Worm (Caenorhabditis elegans) whole organism, mixed stage, embryonic: ENCODE measurements around the gene T03D8.6.

Experiments used
- M03D4.4 ChIP-seq: sonication (generic microtip); optimal IDR thresholded peaks from 2 replicates; lab custom pipeline; 2017; ENCODE audit warnings: mild to moderate bottlenecking, missing genetic modification characterization, missing compliant biosample characterization
- bed-3 ChIP-seq: fragments of 200-800 bp; sonication (Bioruptor generic); optimal IDR thresholded peaks from 3 replicates; lab custom pipeline; 2018; ENCODE audit warnings: mild to moderate bottlenecking, missing genetic modification characterization, moderate library complexity, missing compliant biosample characterization
- blmp-1 ChIP-seq: fragments of 150-350 bp; optimal IDR thresholded peaks from 2 replicates; lab custom pipeline; 2014; ENCODE audit warnings: missing biosample characterization, missing genetic modification characterization
- ceh-39 ChIP-seq: fragments of 150-350 bp; optimal IDR thresholded peaks from 2 replicates; lab custom pipeline; 2014; ENCODE audit warnings: missing biosample characterization, missing genetic modification characterization
- ceh-43 ChIP-seq: fragments of 200-800 bp; sonication (Bioruptor generic); optimal IDR thresholded peaks from 2 replicates; lab custom pipeline; 2018; ENCODE audit warnings: mild to moderate bottlenecking, missing genetic modification characterization, moderate library complexity, missing compliant biosample characterization
- ceh-83 ChIP-seq: fragments of 200-800 bp; sonication (Bioruptor generic); optimal IDR thresholded peaks from 2 replicates; lab custom pipeline; 2018; ENCODE audit warnings: mild to moderate bottlenecking, missing genetic modification characterization, missing compliant biosample characterization
- ces-1 ChIP-seq: fragments of 150-350 bp; optimal IDR thresholded peaks from 2 replicates; lab custom pipeline; 2014; ENCODE audit warnings: missing biosample characterization, missing genetic modification reagents, missing genetic modification characterization
- cnd-1 ChIP-seq: fragments of 200-800 bp; sonication (Bioruptor generic); optimal IDR thresholded peaks from 2 replicates; lab custom pipeline; 2018; ENCODE audit warnings: mild to moderate bottlenecking, missing genetic modification characterization, missing compliant biosample characterization
- drap-1 ChIP-seq: fragments of 200-800 bp; sonication (Bioruptor generic); optimal IDR thresholded peaks from 3 replicates; lab custom pipeline; 2018; ENCODE audit warnings: mild to moderate bottlenecking, missing genetic modification characterization, missing compliant biosample characterization
- elt-1 ChIP-seq: sonication (generic microtip); optimal IDR thresholded peaks from 2 replicates; lab custom pipeline; 2017; ENCODE audit warnings: missing genetic modification characterization, mild to moderate bottlenecking, missing compliant biosample characterization, antibody characterized with exemption, moderate library complexity, borderline replicate concordance; ENCODE audit not compliant: insufficient read depth
- elt-3 ChIP-seq: fragments of 150-350 bp; optimal IDR thresholded peaks from 2 replicates; lab custom pipeline; 2014; ENCODE audit warnings: missing biosample characterization, missing genetic modification characterization
- flh-1 ChIP-seq: fragments of 200-800 bp; sonication (Bioruptor generic); optimal IDR thresholded peaks from 2 replicates; lab custom pipeline; 2018; ENCODE audit warnings: mild to moderate bottlenecking, missing genetic modification characterization, moderate library complexity, missing compliant biosample characterization
- hlh-1 ChIP-seq: fragments of 150-350 bp; optimal IDR thresholded peaks from 2 replicates; lab custom pipeline; 2014; ENCODE audit warnings: missing biosample characterization, missing genetic modification reagents, missing genetic modification characterization
- lin-32 ChIP-seq: fragments of 200-800 bp; sonication (Bioruptor generic); optimal IDR thresholded peaks from 2 replicates; lab custom pipeline; 2018; ENCODE audit warnings: mild to moderate bottlenecking, missing genetic modification characterization, missing compliant biosample characterization
- lsy-2 ChIP-seq: fragments of 150-350 bp; optimal IDR thresholded peaks from 2 replicates; lab custom pipeline; 2014; ENCODE audit warnings: missing biosample characterization, missing genetic modification characterization
- mab-5 ChIP-seq: fragments of 150-350 bp; optimal IDR thresholded peaks from 2 replicates; lab custom pipeline; 2014; ENCODE audit warnings: missing biosample characterization, missing genetic modification characterization
- mls-2 ChIP-seq: sonication (generic microtip); optimal IDR thresholded peaks from 2 replicates; lab custom pipeline; 2016; ENCODE audit warnings: mild to moderate bottlenecking, missing genetic modification characterization, moderate library complexity, missing compliant biosample characterization
- nhr-12 ChIP-seq: fragments of 150-350 bp; optimal IDR thresholded peaks from 2 replicates; lab custom pipeline; 2014; ENCODE audit warnings: missing biosample characterization, missing genetic modification characterization
- nhr-2 ChIP-seq: fragments of 150-350 bp; optimal IDR thresholded peaks from 2 replicates; lab custom pipeline; 2014; ENCODE audit warnings: missing biosample characterization, missing genetic modification characterization
- nhr-237 ChIP-seq: fragments of 150-350 bp; optimal IDR thresholded peaks from 2 replicates; lab custom pipeline; 2014; ENCODE audit warnings: missing biosample characterization, missing genetic modification characterization
- nhr-76 ChIP-seq: sonication (generic microtip); optimal IDR thresholded peaks from 2 replicates; lab custom pipeline; 2017; ENCODE audit warnings: missing biosample characterization, missing genetic modification characterization
- pha-4 ChIP-seq: fragments of 150-350 bp; optimal IDR thresholded peaks from 2 replicates; lab custom pipeline; 2018; ENCODE audit warnings: missing biosample characterization, missing genetic modification reagents, missing genetic modification characterization
- sem-2 ChIP-seq: fragments of 200-800 bp; sonication (Bioruptor generic); optimal IDR thresholded peaks from 2 replicates; lab custom pipeline; 2018; ENCODE audit warnings: mild to moderate bottlenecking, missing genetic modification characterization, missing compliant biosample characterization
- snpc-4 ChIP-seq: fragments of 150-350 bp; optimal IDR thresholded peaks from 2 replicates; lab custom pipeline; 2014; ENCODE audit warnings: missing biosample characterization, missing genetic modification characterization
- tbx-8 ChIP-seq: fragments of 200-800 bp; sonication (Bioruptor generic); optimal IDR thresholded peaks from 2 replicates; lab custom pipeline; 2018; ENCODE audit warnings: mild to moderate bottlenecking, missing genetic modification characterization, moderate library complexity, missing compliant biosample characterization
- unc-120 ChIP-seq: sonication (generic microtip); optimal IDR thresholded peaks from 2 replicates; lab custom pipeline; 2017; ENCODE audit warnings: missing genetic modification characterization, missing compliant biosample characterization; ENCODE audit not compliant: poor library complexity, severe bottlenecking
- unc-39 ChIP-seq: fragments of 150-350 bp; optimal IDR thresholded peaks from 2 replicates; lab custom pipeline; 2014; ENCODE audit warnings: missing biosample characterization, missing genetic modification characterization
- unc-62 ChIP-seq: fragments of 150-350 bp; optimal IDR thresholded peaks from 2 replicates; lab custom pipeline; 2014; ENCODE audit warnings: missing biosample characterization, missing genetic modification reagents, missing genetic modification characterization
- zip-8 ChIP-seq: fragments of 150-350 bp; optimal IDR thresholded peaks from 2 replicates; lab custom pipeline; 2014; ENCODE audit warnings: missing biosample characterization, missing genetic modification characterization
- ztf-11 ChIP-seq: fragments of 150-350 bp; optimal IDR thresholded peaks from 2 replicates; lab custom pipeline; 2014; ENCODE audit warnings: missing biosample characterization, missing genetic modification characterization

The T03D8.6 gene

DNA sequence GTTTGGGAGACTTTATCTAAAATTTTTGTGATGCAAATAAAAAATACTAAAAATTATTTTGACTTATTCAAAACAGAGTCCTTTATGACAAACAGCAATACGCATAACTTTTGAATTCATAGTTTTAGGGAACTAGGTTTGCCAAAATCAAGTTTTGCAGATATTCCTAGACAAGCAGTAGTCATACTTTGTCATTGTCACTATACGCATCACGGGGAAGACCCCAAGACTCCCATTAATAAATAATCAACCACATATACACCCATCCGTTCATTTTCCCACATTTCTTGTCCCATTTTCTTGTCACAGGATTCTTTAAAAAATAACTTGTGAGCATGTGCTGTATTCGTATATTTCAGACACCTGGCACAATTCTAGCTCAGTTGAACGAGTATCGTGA, 5.7 kb downstream of the T03D8.6 start, which contains the start of gene Y44A6D.7:
Gene Y44A6D.7 (plus strand): TSS at position 301 of the 400 bp plus-strand sequence.
- no peak for TF ChIP-seq bed-3
- TF ChIP-seq lin-32 (GFP tag; lab: Kevin White, UChicago): no peak
- no peak for TF ChIP-seq nhr-2

DNA sequence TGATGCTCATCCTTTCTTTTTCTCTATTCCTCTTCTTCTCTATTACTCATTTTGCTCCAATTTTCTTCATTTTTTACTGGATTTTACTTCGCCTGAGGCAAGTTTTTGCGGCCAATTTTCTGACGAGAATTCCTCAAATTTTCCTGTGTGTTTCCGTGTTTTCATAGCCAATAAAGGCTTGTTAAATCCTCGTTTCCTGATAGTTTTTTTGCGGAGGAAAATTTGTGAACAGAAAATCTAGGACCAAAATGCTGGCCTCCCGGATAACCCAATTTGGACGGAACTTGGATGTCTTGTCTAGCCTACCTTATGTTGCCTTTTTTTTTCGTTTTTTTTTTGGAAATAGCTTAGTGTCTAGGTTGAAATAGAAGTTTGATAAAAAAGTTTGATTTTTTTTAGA, 6.5 kb downstream of the T03D8.6 start:
- no peak for TF ChIP-seq mls-2
- TF ChIP-seq blmp-1: no peak
- no peak for TF ChIP-seq nhr-76 (tag; lab: Kevin White, UChicago)
- no peak for TF ChIP-seq M03D4.4 (tag; lab: Kevin White, UChicago)
- TF ChIP-seq lin-32 (GFP tag; lab: Kevin White, UChicago): no peak
- no peak for TF ChIP-seq snpc-4
- TF ChIP-seq pha-4 (tag; lab: Kevin White, UChicago): no peak
- TF ChIP-seq cnd-1 (tag; lab: Kevin White, UChicago): no peak

ce11 chrV:20807038-20807437, 13.1 kb downstream of the T03D8.6 start, which contains the start of gene Y44A6D.6:
Y44A6D.6 (plus strand) TSS chrV:20807338.
- TF ChIP-seq blmp-1 (no peak), pha-4 (tag; lab: Kevin White, UChicago) (no peak), sem-2 (GFP tag; lab: Kevin White, UChicago) (no peak), ztf-11 (tag; lab: Kevin White, UChicago) (no peak), nhr-76 (tag; lab: Kevin White, UChicago) (no peak), cnd-1 (tag; lab: Kevin White, UChicago) (no peak), ceh-43 (no peak), elt-1 (tag; lab: Kevin White, UChicago) (no peak), ces-1 (GFP tag; lab: Kevin White, UChicago) (no peak), M03D4.4 (tag; lab: Kevin White, UChicago) (no peak), unc-120 (tag; lab: Kevin White, UChicago) (no peak), flh-1 (GFP tag; lab: Kevin White, UChicago) (no peak), nhr-2 (no peak), elt-3 (tag; lab: Kevin White, UChicago) (no peak), snpc-4 (no peak)

DNA sequence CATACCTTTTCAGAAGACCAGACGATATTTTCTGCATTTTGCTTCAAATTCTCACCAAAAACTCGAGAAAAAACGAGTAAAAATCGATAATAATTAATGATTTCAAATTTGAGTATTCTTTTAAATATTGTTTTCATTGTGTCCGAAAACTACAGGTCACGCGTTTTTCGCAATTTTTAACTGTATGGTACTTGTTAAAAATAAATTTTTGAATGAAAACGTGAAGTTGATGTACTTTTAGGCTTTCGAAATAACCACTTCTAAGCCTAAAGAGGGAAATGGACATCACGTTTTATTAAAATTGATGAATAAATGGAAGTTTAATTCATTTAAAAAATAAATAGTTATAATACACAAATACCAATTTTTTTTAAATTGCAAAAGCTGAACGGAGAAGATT, 17.2 kb downstream of the T03D8.6 start, which contains the start of gene Y44A6D.5:
Gene Y44A6D.5 (minus strand): TSS at position 101 of the 400 bp plus-strand sequence.
- TF ChIP-seq nhr-237 (tag; lab: Kevin White, UChicago) (no peak), tbx-8 (GFP tag; lab: Kevin White, UChicago) (no peak), hlh-1 (no peak), nhr-12 (tag; lab: Kevin White, UChicago) (no peak), unc-39 (tag; lab: Kevin White, UChicago) (no peak), ceh-83 (GFP tag; lab: Kevin White, UChicago) (no peak), nhr-2 (no peak), M03D4.4 (tag; lab: Kevin White, UChicago) (no peak), lin-32 (GFP tag; lab: Kevin White, UChicago) (no peak), lsy-2 (tag; lab: Kevin White, UChicago) (no peak), ztf-11 (tag; lab: Kevin White, UChicago) (no peak), blmp-1 (no peak), mab-5 (tag; lab: Kevin White, UChicago) (no peak), ces-1 (GFP tag; lab: Kevin White, UChicago) (no peak), ceh-39 (tag; lab: Kevin White, UChicago) (no peak), cnd-1 (tag; lab: Kevin White, UChicago) (no peak), drap-1 (no peak), bed-3 (no peak), unc-62 (GFP tag; lab: Kevin White, UChicago) (no peak)

DNA sequence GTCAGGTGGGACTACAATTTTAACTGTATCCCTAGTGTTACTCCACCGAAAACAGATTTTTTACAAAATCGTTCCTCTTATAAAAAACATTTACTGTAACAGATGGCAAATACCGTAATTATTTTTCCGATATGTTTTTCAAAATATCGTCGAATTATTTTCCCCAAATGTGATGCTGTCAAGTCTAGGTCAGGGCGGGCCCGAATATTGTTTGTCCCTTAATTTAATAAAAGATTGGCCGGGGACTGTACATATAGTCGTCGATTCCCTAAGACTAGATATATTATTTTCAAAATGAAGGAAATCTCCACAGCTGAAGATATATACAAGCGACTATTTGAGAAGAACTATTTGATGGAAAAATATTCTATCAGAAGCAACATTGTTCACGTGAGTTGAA, 22.2 kb downstream of the T03D8.6 start, which contains the start of gene sdf-9:
Gene sdf-9 (plus strand): TSS at position 301 of the 400 bp plus-strand sequence.
- TF ChIP-seq ceh-43: no peak
- TF ChIP-seq zip-8 (tag; lab: Kevin White, UChicago): no peak
- no peak for TF ChIP-seq nhr-2
- TF ChIP-seq ceh-39 (tag; lab: Kevin White, UChicago): no peak
- no peak for TF ChIP-seq lsy-2 (tag; lab: Kevin White, UChicago)
- TF ChIP-seq snpc-4: no peak
- no peak for TF ChIP-seq elt-1 (tag; lab: Kevin White, UChicago)
- no peak for TF ChIP-seq sem-2 (GFP tag; lab: Kevin White, UChicago)
- TF ChIP-seq ces-1 (GFP tag; lab: Kevin White, UChicago): no peak
- TF ChIP-seq, all 35 proteins: peak for 0
